Worm (Caenorhabditis elegans) whole organism, early embryonic: ENCODE data around the gene cpg-4.

ENCODE experiments used
- B0310.2 ChIP-seq: sonication (generic microtip); optimal IDR thresholded peaks from 2 replicates; lab custom pipeline; 2016; ENCODE audit warnings: mild to moderate bottlenecking, missing genetic modification characterization, missing compliant biosample characterization
- F13C5.2 ChIP-seq: sonication (generic microtip); optimal IDR thresholded peaks from 2 replicates; lab custom pipeline; 2017; ENCODE audit warnings: mild to moderate bottlenecking, missing genetic modification characterization, inconsistent platforms, missing compliant biosample characterization
- aly-1 ChIP-seq: sonication (generic microtip); optimal IDR thresholded peaks from 2 replicates; lab custom pipeline; 2016; ENCODE audit warnings: missing genetic modification characterization, missing compliant biosample characterization
- ama-1 ChIP-seq: fragments of 150-350 bp; optimal IDR thresholded peaks from 2 replicates; lab custom pipeline; 2014
- ceh-13 ChIP-seq: fragments of 200-800 bp; sonication (Bioruptor generic); optimal IDR thresholded peaks from 2 replicates; lab custom pipeline; 2018; ENCODE audit warnings: mild to moderate bottlenecking, missing genetic modification characterization, missing compliant biosample characterization
- ceh-36 ChIP-seq: sonication (generic microtip); optimal IDR thresholded peaks from 2 replicates; lab custom pipeline; 2016; ENCODE audit warnings: missing genetic modification characterization, inconsistent platforms, missing compliant biosample characterization
- ets-7 ChIP-seq: sonication (generic microtip); optimal IDR thresholded peaks from 2 replicates; lab custom pipeline; 2016; ENCODE audit warnings: missing genotype, missing genetic modification characterization, missing compliant biosample characterization
- flt-1 ChIP-seq: fragments of 200-800 bp; sonication (Bioruptor generic); IDR thresholded peaks from 2 replicates; pipeline ENCODE4 v1.3.6; 2022; ENCODE audit warnings: missing genetic modification characterization, missing compliant biosample characterization
- hmbx-1 ChIP-seq: sonication (generic microtip); optimal IDR thresholded peaks from 2 replicates; lab custom pipeline; 2016; ENCODE audit warnings: mild to moderate bottlenecking, missing genetic modification characterization, missing compliant biosample characterization
- hmg-4 ChIP-seq: fragments of 200-800 bp; sonication (Bioruptor generic); optimal IDR thresholded peaks from 2 replicates; lab custom pipeline; 2018; ENCODE audit warnings: mild to moderate bottlenecking, missing genetic modification characterization, missing compliant biosample characterization
- hnd-1 ChIP-seq: sonication (generic microtip); optimal IDR thresholded peaks from 2 replicates; lab custom pipeline; 2016; ENCODE audit warnings: missing genetic modification characterization, missing compliant biosample characterization
- pes-1 ChIP-seq: fragments of 200-800 bp; sonication (Bioruptor generic); IDR thresholded peaks from 2 replicates; pipeline ENCODE4 v1.3.6; 2022; ENCODE audit warnings: missing genetic modification reagents, missing genetic modification characterization, missing compliant biosample characterization
- scrt-1 ChIP-seq: fragments of 200-800 bp; sonication (Bioruptor generic); IDR thresholded peaks from 2 replicates; pipeline ENCODE4 v1.3.6; 2022; ENCODE audit warnings: missing genetic modification characterization, missing compliant biosample characterization
- sea-1 ChIP-seq: fragments of 200-800 bp; sonication (Bioruptor generic); conservative IDR thresholded peaks from 2 replicates; pipeline ENCODE4 v1.3.6; 2022; ENCODE audit warnings: missing genetic modification characterization, missing compliant biosample characterization
- tbx-11 ChIP-seq: fragments of 200-800 bp; sonication (Bioruptor generic); IDR thresholded peaks from 2 replicates; pipeline ENCODE4 v1.3.6; 2022; ENCODE audit warnings: missing genetic modification characterization, missing compliant biosample characterization
- tbx-37 ChIP-seq: fragments of 200-800 bp; sonication (Bioruptor generic); conservative IDR thresholded peaks from 2 replicates; pipeline ENCODE4 v1.3.6; 2022; ENCODE audit warnings: missing genetic modification reagents, missing genetic modification characterization, missing compliant biosample characterization
- tra-4 ChIP-seq: sonication (generic microtip); optimal IDR thresholded peaks from 2 replicates; lab custom pipeline; 2017; ENCODE audit warnings: missing genetic modification characterization, missing compliant biosample characterization

The cpg-4 gene

DNA sequence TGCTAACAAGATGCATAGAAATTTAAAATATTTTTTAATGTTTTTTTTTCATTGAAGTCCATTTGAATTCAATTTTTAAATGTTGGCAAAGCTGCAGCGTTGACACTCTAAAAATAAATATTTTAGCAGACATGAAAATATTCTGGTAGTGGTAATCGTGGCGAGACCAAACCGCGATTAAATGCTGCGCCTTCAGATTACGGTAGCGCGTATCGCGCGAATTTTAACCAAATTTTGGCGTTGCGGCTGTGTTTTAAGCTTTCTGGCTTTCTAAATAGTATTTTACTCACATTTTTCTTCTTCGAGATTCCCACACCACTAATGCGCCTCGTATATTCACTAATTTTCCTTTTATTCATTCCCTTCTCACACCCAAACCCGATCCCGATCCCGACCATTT is at the start of gene cpg-4:
TSS of gene cpg-4 (plus strand) at position 303 of the 400 bp plus-strand sequence.
- no peak for TF ChIP-seq tbx-11 (GFP tag; lab: Robert Waterston, UW)
- TF ChIP-seq B0310.2 (tag; lab: Kevin White, UChicago), result no peak
- TF ChIP-seq hnd-1 (tag; lab: Kevin White, UChicago), result no peak
- TF ChIP-seq hmg-4 (GFP tag; lab: Kevin White, UChicago), result no peak
- no peak for TF ChIP-seq flt-1 (GFP tag; lab: Robert Waterston, UW)

DNA sequence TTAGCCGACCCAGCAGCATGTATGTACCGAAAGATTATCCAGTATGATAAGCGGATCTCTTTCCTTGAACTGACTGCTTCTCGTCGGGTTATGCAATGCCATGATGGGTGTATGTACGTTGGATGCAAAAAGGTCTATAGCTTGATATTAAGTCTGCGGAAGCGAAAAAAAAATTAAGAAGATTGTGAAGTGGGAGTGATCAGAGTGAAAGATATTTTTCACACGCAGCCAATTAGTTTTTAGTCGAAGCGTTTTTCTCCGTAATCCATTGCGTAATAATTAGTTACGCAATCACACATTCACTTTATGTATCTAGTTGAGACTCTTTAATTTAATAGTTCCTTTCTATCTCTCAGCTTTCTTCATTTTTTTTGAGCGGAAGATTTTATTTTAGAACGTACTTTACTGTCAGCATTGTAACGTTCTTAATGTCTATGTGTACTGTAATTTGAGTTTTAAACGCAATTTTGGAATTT is 46.5 kb upstream of the cpg-4 start:
- TF ChIP-seq scrt-1 (GFP tag; lab: Robert Waterston, UW), result no peak
- no peak for TF ChIP-seq ama-1 (lab: Kevin White, UChicago)
- no peak for TF ChIP-seq tbx-11 (GFP tag; lab: Robert Waterston, UW)
- TF ChIP-seq B0310.2 (tag; lab: Kevin White, UChicago), result no peak
- TF ChIP-seq hmbx-1 (tag; lab: Kevin White, UChicago), result no peak
- TF ChIP-seq tra-4 (tag; lab: Kevin White, UChicago), result no peak
- no peak for TF ChIP-seq ceh-13 (GFP tag; lab: Kevin White, UChicago)
- no peak for TF ChIP-seq flt-1 (GFP tag; lab: Robert Waterston, UW)
- no peak for TF ChIP-seq aly-1 (tag; lab: Kevin White, UChicago)
- no peak for TF ChIP-seq ets-7
- TF ChIP-seq hmg-4 (GFP tag; lab: Kevin White, UChicago), result no peak
- TF ChIP-seq ceh-36 (tag; lab: Kevin White, UChicago), result no peak
- TF ChIP-seq tbx-37 (GFP tag; lab: Robert Waterston, UW), result no peak
- TF ChIP-seq hnd-1 (tag; lab: Kevin White, UChicago), result no peak
- TF ChIP-seq sea-1 (GFP tag; lab: Robert Waterston, UW), result no peak
- no peak for TF ChIP-seq F13C5.2 (tag; lab: Kevin White, UChicago)
- no peak for TF ChIP-seq pes-1 (GFP tag; lab: Robert Waterston, UW)

DNA sequence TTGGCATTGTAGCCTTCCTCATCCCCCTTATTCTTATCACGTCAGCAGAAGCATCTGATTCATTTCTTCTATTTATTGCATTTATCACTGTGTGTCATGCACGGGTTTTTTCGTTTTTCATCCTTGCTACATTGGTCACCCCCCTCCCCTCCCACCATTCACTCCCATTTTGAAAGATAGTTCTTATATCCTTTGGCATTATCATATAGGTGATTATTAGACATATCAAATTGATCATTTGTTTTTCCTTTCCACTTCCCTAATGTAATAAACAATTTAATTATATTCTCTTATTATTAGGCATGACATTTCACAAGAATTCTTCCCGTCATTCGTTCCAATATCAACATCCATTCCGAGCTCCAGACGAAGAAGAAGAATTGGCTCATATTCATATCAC is 45.1 kb upstream of the cpg-4 start, which contains the start of gene M03F8.1:
TSS of gene M03F8.1 (plus strand) at position 301 of the 400 bp plus-strand sequence.
- TF ChIP-seq ets-7, result no peak
- no peak for TF ChIP-seq aly-1 (tag; lab: Kevin White, UChicago)
- no peak for TF ChIP-seq sea-1 (GFP tag; lab: Robert Waterston, UW)
- no peak for TF ChIP-seq ceh-36 (tag; lab: Kevin White, UChicago)
- no peak for TF ChIP-seq B0310.2 (tag; lab: Kevin White, UChicago)
- no peak for TF ChIP-seq ceh-13 (GFP tag; lab: Kevin White, UChicago)
- TF ChIP-seq tra-4 (tag; lab: Kevin White, UChicago), result no peak
- no peak for TF ChIP-seq tbx-11 (GFP tag; lab: Robert Waterston, UW)
- TF ChIP-seq F13C5.2 (tag; lab: Kevin White, UChicago), result no peak
- TF ChIP-seq hmg-4 (GFP tag; lab: Kevin White, UChicago), result no peak

DNA sequence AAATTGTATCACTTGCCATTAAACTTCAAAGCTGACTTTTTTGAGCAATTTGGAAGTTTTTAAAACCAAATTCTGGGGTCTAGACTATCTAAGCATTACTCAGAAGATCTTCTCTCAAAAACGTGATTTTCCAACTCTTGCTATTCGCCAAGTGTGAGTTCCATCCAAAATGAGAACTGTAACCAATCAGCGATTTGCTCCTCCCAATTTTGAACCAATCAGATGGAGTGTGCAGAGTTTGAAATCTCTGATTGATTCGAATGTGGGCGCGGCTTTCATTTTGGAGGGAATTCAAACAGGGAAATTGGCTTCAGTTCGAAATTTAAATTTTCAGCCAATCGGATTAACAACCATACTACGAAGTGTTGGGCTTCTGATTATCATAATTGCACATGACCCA is 43.1 kb upstream of the cpg-4 start:
- TF ChIP-seq ceh-13 (GFP tag; lab: Kevin White, UChicago), result no peak
- no peak for TF ChIP-seq sea-1 (GFP tag; lab: Robert Waterston, UW)
- TF ChIP-seq hnd-1 (tag; lab: Kevin White, UChicago), result no peak
- no peak for TF ChIP-seq tra-4 (tag; lab: Kevin White, UChicago)
- TF ChIP-seq ets-7, result no peak
- no peak for TF ChIP-seq ceh-36 (tag; lab: Kevin White, UChicago)
- no peak for TF ChIP-seq tbx-11 (GFP tag; lab: Robert Waterston, UW)
- TF ChIP-seq flt-1 (GFP tag; lab: Robert Waterston, UW), result no peak
- TF ChIP-seq pes-1 (GFP tag; lab: Robert Waterston, UW), result no peak
- no peak for TF ChIP-seq scrt-1 (GFP tag; lab: Robert Waterston, UW)
- TF ChIP-seq ama-1 (lab: Kevin White, UChicago), result no peak
- TF ChIP-seq aly-1 (tag; lab: Kevin White, UChicago), result no peak
- TF ChIP-seq hmg-4 (GFP tag; lab: Kevin White, UChicago), result no peak
- no peak for TF ChIP-seq F13C5.2 (tag; lab: Kevin White, UChicago)
- TF ChIP-seq hmbx-1 (tag; lab: Kevin White, UChicago), result no peak

DNA sequence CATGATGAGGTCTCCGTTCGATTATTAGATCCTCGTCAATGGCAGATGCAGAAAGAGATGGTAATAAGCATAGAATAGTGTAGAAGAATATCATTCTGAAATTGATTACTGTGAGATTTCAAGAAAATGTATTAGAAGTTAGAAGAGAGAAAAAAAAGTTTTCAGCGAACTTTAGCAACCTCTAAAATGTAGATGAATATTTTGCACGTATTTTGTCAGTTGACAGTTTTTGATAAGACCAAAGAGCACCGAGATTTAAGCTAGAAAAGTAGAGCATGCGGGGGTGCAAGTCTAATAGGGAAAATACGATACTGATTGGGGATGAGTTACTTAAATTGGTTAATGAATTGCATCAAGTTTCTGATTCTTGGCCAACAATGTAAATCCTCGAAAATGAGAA is 41.5 kb upstream of the cpg-4 start, which contains the start of gene M03F8.6:
TSS of gene M03F8.6 (minus strand) at position 101 of the 400 bp plus-strand sequence.
- TF ChIP-seq sea-1 (GFP tag; lab: Robert Waterston, UW), result no peak
- TF ChIP-seq scrt-1 (GFP tag; lab: Robert Waterston, UW), result no peak
- no peak for TF ChIP-seq F13C5.2 (tag; lab: Kevin White, UChicago)
- no peak for TF ChIP-seq tbx-11 (GFP tag; lab: Robert Waterston, UW)
- no peak for TF ChIP-seq hmg-4 (GFP tag; lab: Kevin White, UChicago)
- no peak for TF ChIP-seq B0310.2 (tag; lab: Kevin White, UChicago)
- no peak for TF ChIP-seq ceh-13 (GFP tag; lab: Kevin White, UChicago)
- TF ChIP-seq hmbx-1 (tag; lab: Kevin White, UChicago), result no peak
- TF ChIP-seq tra-4 (tag; lab: Kevin White, UChicago), result no peak
- TF ChIP-seq ets-7, result no peak
- no peak for TF ChIP-seq hnd-1 (tag; lab: Kevin White, UChicago)
- TF ChIP-seq tbx-37 (GFP tag; lab: Robert Waterston, UW), result no peak
- TF ChIP-seq aly-1 (tag; lab: Kevin White, UChicago), result no peak
- TF ChIP-seq pes-1 (GFP tag; lab: Robert Waterston, UW), result no peak
- no peak for TF ChIP-seq flt-1 (GFP tag; lab: Robert Waterston, UW)
- no peak for TF ChIP-seq ama-1 (lab: Kevin White, UChicago)
- TF ChIP-seq ceh-36 (tag; lab: Kevin White, UChicago), result no peak

DNA sequence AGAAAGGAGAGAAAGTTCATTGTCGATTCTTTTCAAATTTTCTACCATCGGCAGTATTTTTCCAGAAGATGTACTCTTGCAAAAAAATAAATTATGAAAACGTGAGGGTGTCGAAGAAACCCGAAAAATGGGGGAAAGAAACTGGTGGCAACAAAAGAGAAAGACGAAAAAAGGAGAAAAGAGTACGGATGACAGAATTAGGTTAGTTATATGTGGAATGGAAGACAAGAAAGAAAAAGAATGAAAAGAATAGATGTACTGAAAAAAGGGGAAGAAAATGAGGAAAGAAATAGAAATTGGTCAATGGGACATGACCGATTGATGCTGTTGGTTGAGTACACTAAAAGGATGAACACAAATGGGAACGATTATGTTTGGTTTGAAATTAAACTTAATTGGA is 40.6 kb upstream of the cpg-4 start:
- TF ChIP-seq aly-1 (tag; lab: Kevin White, UChicago), result no peak
- no peak for TF ChIP-seq B0310.2 (tag; lab: Kevin White, UChicago)
- TF ChIP-seq tra-4 (tag; lab: Kevin White, UChicago), result no peak
- no peak for TF ChIP-seq F13C5.2 (tag; lab: Kevin White, UChicago)
- no peak for TF ChIP-seq tbx-37 (GFP tag; lab: Robert Waterston, UW)
- no peak for TF ChIP-seq ceh-36 (tag; lab: Kevin White, UChicago)
- TF ChIP-seq sea-1 (GFP tag; lab: Robert Waterston, UW), result no peak
